Fruit fly (Drosophila melanogaster) whole organism, pupa: ENCODE measurements around the gene CG13685.
A peak's percentile ranks its signal among the peaks of the same experiment; 100 is the strongest.

ENCODE experiments used
- CG10348 ChIP-seq: fragments of 200-800 bp; sonication (Bioruptor generic); IDR thresholded peaks from 2 replicates; pipeline ENCODE4 v1.3.6; 2022; ENCODE audit warnings: missing biosample characterization, missing genetic modification characterization
- CG12605 ChIP-seq: fragments of 200-800 bp; sonication (Bioruptor generic); IDR thresholded peaks from 2 replicates; pipeline ENCODE4 v1.3.6; 2022; ENCODE audit warnings: missing biosample characterization, missing genetic modification characterization
- CG13204 ChIP-seq: fragments of 200-800 bp; sonication (Bioruptor generic); optimal IDR thresholded peaks from 2 replicates; lab custom pipeline; 2018; ENCODE audit warnings: missing biosample characterization, mild to moderate bottlenecking, missing genetic modification characterization, moderate library complexity
- CG14655 ChIP-seq: fragments of 200-800 bp; sonication (Bioruptor generic); optimal IDR thresholded peaks from 3 replicates; lab custom pipeline; 2017; ENCODE audit warnings: mild to moderate bottlenecking, missing biosample characterization, missing genetic modification reagents, missing genetic modification characterization
- CG15710 ChIP-seq: fragments of 200-800 bp; sonication (Bioruptor generic); optimal IDR thresholded peaks from 2 replicates; lab custom pipeline; 2018; ENCODE audit warnings: missing biosample characterization, mild to moderate bottlenecking, missing genetic modification characterization, moderate library complexity
- CG17806 ChIP-seq: fragments of 200-800 bp; sonication (Bioruptor generic); optimal IDR thresholded peaks from 2 replicates; lab custom pipeline; 2018; ENCODE audit warnings: missing biosample characterization, mild to moderate bottlenecking, missing genetic modification characterization, moderate library complexity
- CG32121 ChIP-seq: fragments of 200-800 bp; sonication (Bioruptor generic); IDR thresholded peaks from 2 replicates; pipeline ENCODE4 v1.3.6; 2022; ENCODE audit warnings: missing biosample characterization, missing genetic modification characterization
- CG34367 ChIP-seq: fragments of 200-800 bp; sonication (Bioruptor generic); optimal IDR thresholded peaks from 2 replicates; lab custom pipeline; 2018; ENCODE audit warnings: missing biosample characterization, mild to moderate bottlenecking, missing genetic modification characterization
- CG4496 ChIP-seq: fragments of 200-800 bp; sonication (Bioruptor generic); IDR thresholded peaks from 3 replicates; pipeline ENCODE4 v1.3.6; 2022; ENCODE audit warnings: missing biosample characterization, missing genetic modification characterization
- CG8159 ChIP-seq: fragments of 200-800 bp; sonication (Bioruptor generic); optimal IDR thresholded peaks from 3 replicates; lab custom pipeline; 2018; ENCODE audit warnings: missing biosample characterization, mild to moderate bottlenecking, missing genetic modification characterization, moderate library complexity
- CG8301 ChIP-seq: fragments of 200-800 bp; sonication (Bioruptor generic); optimal IDR thresholded peaks from 2 replicates; lab custom pipeline; 2018; ENCODE audit warnings: missing biosample characterization, mild to moderate bottlenecking, missing genetic modification characterization
- CG9948 ChIP-seq: fragments of 200-800 bp; sonication (Bioruptor generic); optimal IDR thresholded peaks from 2 replicates; lab custom pipeline; 2018; ENCODE audit warnings: missing biosample characterization, mild to moderate bottlenecking, missing genetic modification characterization, moderate library complexity
- D1 ChIP-seq: fragments of 200-800 bp; sonication (Bioruptor generic); optimal IDR thresholded peaks from 2 replicates; lab custom pipeline; 2018; ENCODE audit warnings: missing biosample characterization, mild to moderate bottlenecking, missing genetic modification characterization, moderate library complexity
- EcR ChIP-seq: fragments of 200-800 bp; sonication (Bioruptor generic); optimal IDR thresholded peaks from 3 replicates; lab custom pipeline; 2019; ENCODE audit warnings: missing biosample characterization, missing genetic modification characterization, mild to moderate bottlenecking, moderate library complexity, missing genetic modification reagents
- Ets98B ChIP-seq: fragments of 200-800 bp; sonication (Bioruptor generic); IDR thresholded peaks from 2 replicates; pipeline ENCODE4 v1.3.6; 2022; ENCODE audit warnings: missing biosample characterization, missing genetic modification characterization
- Pif1A ChIP-seq: fragments of 200-800 bp; sonication (Bioruptor generic); optimal IDR thresholded peaks from 3 replicates; lab custom pipeline; 2016; ENCODE audit warnings: missing biosample characterization, missing genetic modification characterization
- Pif1B ChIP-seq: fragments of 200-800 bp; sonication (Bioruptor generic); optimal IDR thresholded peaks from 3 replicates; lab custom pipeline; 2016; ENCODE audit warnings: missing biosample characterization, missing genetic modification characterization
- Snoo ChIP-seq: fragments of 200-800 bp; sonication (Bioruptor generic); optimal IDR thresholded peaks from 3 replicates; lab custom pipeline; 2017; ENCODE audit warnings: missing biosample characterization, mild to moderate bottlenecking, missing genetic modification characterization, inconsistent platforms
- fd96Ca ChIP-seq: fragments of 200-800 bp; sonication (Bioruptor generic); IDR thresholded peaks from 3 replicates; pipeline ENCODE4 v1.3.6; 2022; ENCODE audit warnings: missing biosample characterization, missing genetic modification characterization
- gl ChIP-seq: fragments of 200-800 bp; sonication (Bioruptor generic); optimal IDR thresholded peaks from 2 replicates; lab custom pipeline; 2018; ENCODE audit warnings: missing biosample characterization, mild to moderate bottlenecking, missing genetic modification characterization
- rn ChIP-seq: fragments of 200-800 bp; sonication (Bioruptor generic); IDR thresholded peaks from 2 replicates; pipeline ENCODE4 v1.3.6; 2022; ENCODE audit warnings: missing biosample characterization, missing genetic modification characterization

Gene CG13685

DNA sequence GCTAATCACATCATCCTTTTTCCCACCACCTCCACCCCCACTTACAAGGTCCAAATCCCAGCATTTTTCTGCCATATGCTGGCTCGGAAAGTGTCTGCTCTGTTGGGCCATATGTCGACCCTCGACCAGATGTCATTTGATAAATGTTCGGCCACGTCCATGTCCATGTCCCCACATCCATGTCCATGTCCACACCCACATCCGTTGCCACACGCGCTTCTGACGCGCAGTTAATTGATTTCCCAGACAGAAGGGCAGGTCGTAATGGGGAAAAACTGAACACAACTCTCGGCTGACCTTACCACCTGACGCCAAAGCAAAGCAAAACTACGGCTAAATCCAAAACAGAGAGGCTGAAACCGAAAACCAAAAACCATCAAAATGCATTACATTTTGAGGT is 39.8 kb downstream of the CG13685 start:
- TF ChIP-seq rn (GFP tag; lab: Robert Waterston, UW) (no peak), CG8159 (no peak)

DNA sequence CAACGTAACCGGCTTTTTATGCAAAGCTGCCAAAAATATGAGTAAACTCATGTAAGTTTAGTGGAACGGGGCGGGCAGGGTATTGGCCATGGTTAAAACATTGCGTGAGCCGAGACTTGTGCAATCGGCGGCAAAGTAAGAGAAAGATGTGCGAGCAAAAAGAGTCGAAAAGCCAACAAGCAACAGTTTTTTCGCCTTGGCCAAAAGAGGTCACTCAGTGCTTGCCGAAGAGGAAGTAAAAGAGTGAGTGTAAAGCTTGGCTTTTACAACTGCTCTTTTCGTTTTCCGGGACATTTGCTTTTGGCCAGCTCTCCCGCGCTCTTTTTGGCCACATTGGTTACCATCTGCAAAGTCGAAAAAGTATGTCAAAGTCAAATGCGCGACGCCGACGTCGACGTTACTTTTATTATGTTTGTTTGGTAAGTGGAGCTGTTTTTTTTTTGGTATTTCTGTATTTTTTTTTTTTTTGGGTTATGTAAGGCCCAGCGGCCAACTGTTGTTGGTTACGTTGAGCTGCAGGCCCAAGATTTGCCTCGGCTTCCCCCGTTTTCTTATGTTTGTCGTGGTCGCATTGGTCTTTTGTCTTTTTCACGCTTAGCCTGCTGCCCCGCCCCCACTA is 40.8 kb downstream of the CG13685 start:
- TF ChIP-seq CG17806, result no peak
- peak; percentile 46; the same call in 1 of the 3 replicates for TF ChIP-seq fd96Ca (GFP tag; lab: Robert Waterston, UW)
- no peak for TF ChIP-seq CG32121 (GFP tag; lab: Robert Waterston, UW)
- peak; percentile 9; the same call in 1 of the 2 replicates for TF ChIP-seq CG12605 (GFP tag; lab: Robert Waterston, UW)
- TF ChIP-seq, all 21 proteins: peak for 2

DNA sequence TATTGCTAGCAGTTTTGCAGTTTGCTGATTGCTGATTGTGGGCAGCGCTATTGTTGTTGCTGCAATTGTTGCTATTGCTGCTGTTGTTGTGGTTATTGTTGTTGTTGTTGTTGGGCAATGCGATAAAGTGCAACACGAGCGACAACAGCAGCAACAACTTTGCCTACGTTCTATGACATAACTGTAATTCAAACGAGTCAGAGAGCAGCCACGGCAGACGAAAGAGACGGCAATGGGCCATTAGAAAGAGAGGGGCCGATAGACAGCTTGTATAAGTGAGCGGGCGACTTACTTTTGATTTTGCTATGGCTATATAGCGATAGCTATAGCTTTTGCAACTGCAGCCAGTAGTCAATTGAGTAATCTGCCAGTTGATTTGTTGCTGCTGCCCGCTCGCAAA is 43.1 kb downstream of the CG13685 start:
- TF ChIP-seq Ets98B (GFP tag; lab: Robert Waterston, UW), result 0 out of 2 replicates have a peak, but pooled peaks have one; percentile 18
- no peak for TF ChIP-seq CG34367 (tag; lab: Kevin White, UChicago)
- no peak for TF ChIP-seq CG14655 (GFP tag; lab: Kevin White, UChicago)
- TF ChIP-seq CG32121 (GFP tag; lab: Robert Waterston, UW), result peak; percentile 43; the same call in 1 of the 2 replicates
- TF ChIP-seq CG12605 (GFP tag; lab: Robert Waterston, UW), result peak; percentile 31; the same call in 1 of the 2 replicates
- TF ChIP-seq, all 21 proteins: peak for 3

DNA sequence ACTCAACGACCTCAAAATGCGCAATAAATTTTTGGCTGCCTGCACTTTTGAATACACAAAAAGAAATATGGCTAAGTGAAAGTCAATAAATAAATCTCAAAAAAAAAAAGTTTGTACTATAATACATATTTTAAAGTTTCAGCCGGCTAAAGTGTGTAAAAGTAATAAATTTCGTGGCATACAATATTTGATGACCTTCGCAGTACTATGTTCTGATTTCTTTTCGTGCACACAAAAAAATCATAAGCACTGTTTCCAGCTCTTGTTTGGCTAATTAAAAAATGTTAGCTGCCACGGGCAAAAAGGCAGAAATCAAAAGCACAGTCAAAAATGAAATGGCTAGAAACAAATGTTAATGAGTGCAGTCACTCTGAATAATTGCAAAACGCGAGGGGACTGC is 45.1 kb downstream of the CG13685 start:
- TF ChIP-seq CG4496 (0 out of 3 replicates have a peak, but pooled peaks have one; percentile 22), Snoo (tag; lab: Kevin White, UChicago) (peak; percentile 63), CG32121 (GFP tag; lab: Robert Waterston, UW) (peak; percentile 36; the same call in 1 of the 2 replicates), fd96Ca (GFP tag; lab: Robert Waterston, UW) (peak; percentile 44; the same call in 1 of the 3 replicates), CG17806 (no peak), Ets98B (GFP tag; lab: Robert Waterston, UW) (peak; percentile 40; the same call in 1 of the 2 replicates), Pif1A (GFP tag; lab: Kevin White, UChicago) (peak; percentile 20), D1 (tag; lab: Kevin White, UChicago) (no peak)

DNA sequence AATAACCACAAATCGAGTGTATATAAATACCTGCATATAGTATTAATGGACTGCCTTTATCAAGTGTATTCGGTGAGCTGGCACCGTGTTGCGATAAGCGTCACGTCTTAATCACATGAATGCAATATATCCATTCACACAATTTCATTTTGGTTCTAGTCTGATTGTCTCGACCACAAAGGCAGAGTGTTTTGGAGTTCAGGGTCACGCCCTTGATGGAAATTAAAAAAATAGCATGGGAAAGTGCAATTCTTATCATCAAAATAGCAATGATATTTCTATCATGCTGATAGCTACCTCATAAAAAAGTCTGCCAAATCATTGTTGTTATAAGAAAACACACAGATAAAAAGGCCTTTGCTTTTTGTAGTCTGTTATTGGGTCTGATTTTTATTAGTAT is 45.6 kb downstream of the CG13685 start:
- TF ChIP-seq CG17806 (no peak), CG4496 (no peak), CG32121 (GFP tag; lab: Robert Waterston, UW) (no peak), CG9948 (tag; lab: Kevin White, UChicago) (no peak), CG8301 (tag; lab: Kevin White, UChicago) (no peak), gl (tag; lab: Kevin White, UChicago) (no peak), Ets98B (GFP tag; lab: Robert Waterston, UW) (no peak), CG8159 (no peak), fd96Ca (GFP tag; lab: Robert Waterston, UW) (no peak), Pif1A (GFP tag; lab: Kevin White, UChicago) (no peak), CG13204 (GFP tag; lab: Kevin White, UChicago) (no peak), CG12605 (GFP tag; lab: Robert Waterston, UW) (no peak), Pif1B (GFP tag; lab: Kevin White, UChicago) (no peak), D1 (tag; lab: Kevin White, UChicago) (no peak), CG14655 (GFP tag; lab: Kevin White, UChicago) (no peak), CG10348 (no peak), CG15710 (no peak), EcR (GFP tag; lab: Kevin White, UChicago) (no peak)
